Worm (Caenorhabditis elegans): Measurements from ENCODE around the gene vha-4.

Gene vha-4

ce11 chrII:7853679-7854078, 25.4 kb downstream of the vha-4 start, which contains the start of gene T09A5.5:
TSS of gene T09A5.5 (minus strand) at chrII:7853779.
- TF ChIP-seq pha-4 (tag; optimal IDR thresholded peaks at IDR 0.05) (no peak), nhr-28 (tag; optimal IDR thresholded peaks at IDR 0.05) (no peak), lsy-2 (tag; optimal IDR thresholded peaks at IDR 0.05) (no peak), lin-13 (tag; optimal IDR thresholded peaks at IDR 0.05) (no peak), ceh-83 (GFP tag; optimal IDR thresholded peaks at IDR 0.05) (no peak)

DNA sequence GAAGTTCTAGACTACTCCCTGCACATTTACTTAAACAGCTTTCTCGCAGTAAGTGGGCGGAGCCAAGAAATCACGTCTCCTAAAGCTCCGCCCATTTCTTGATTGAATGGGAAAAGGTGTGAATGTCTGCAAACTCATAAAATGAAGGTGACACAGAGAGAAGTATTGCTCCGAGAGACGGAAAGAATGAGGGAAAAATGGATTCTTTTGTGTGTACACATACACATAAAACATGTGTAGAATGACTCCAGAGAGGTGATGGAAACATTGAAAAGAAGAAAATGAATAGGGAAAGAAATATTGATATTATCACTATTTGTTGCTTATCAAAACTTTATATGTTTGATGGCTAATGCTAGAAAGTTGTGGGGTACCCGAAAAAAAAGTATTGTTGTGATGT, 27.6 kb downstream of the vha-4 start:
- TF ChIP-seq nhr-2 (tag; optimal IDR thresholded peaks at IDR 0.05): no peak
- TF ChIP-seq tbx-8 (GFP tag; optimal IDR thresholded peaks at IDR 0.05): no peak
- no peak for TF ChIP-seq elt-1 (tag; optimal IDR thresholded peaks at IDR 0.05; ENCODE audit: borderline replicate concordance, insufficient read depth)
- TF ChIP-seq unc-39 (tag; optimal IDR thresholded peaks at IDR 0.05): no peak
- TF ChIP-seq ceh-83 (GFP tag; optimal IDR thresholded peaks at IDR 0.05): no peak
- no peak for TF ChIP-seq cnd-1 (tag; optimal IDR thresholded peaks at IDR 0.05)
- TF ChIP-seq drap-1 (GFP tag; optimal IDR thresholded peaks at IDR 0.05): no peak
- TF ChIP-seq unc-62 (GFP tag; optimal IDR thresholded peaks at IDR 0.05): no peak
- TF ChIP-seq elt-3 (tag; optimal IDR thresholded peaks at IDR 0.05): no peak
- no peak for TF ChIP-seq zip-8 (tag; optimal IDR thresholded peaks at IDR 0.05)
- no peak for TF ChIP-seq mls-2 (tag; optimal IDR thresholded peaks at IDR 0.05)
- TF ChIP-seq ztf-11 (tag; optimal IDR thresholded peaks at IDR 0.05): no peak

DNA sequence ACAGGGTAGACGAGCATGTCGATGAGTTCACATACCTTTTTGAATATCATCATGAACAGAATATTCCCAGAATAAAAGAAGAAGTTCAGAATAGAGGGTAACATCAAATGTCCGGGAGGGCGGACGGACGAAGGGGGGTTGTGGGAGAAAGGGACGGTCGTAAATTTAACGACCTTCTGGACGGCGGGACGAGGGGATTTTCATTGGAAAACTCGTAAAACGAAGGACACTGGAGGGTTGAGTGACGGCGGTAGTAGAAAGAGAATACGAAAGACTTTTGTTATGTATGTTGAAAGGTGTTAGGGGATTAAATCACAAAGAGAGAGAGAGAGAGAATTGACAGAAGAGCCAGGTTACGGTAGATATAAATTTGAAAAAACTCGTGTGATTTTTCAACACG, 28.5 kb downstream of the vha-4 start:
- TF ChIP-seq ztf-11 (tag; optimal IDR thresholded peaks at IDR 0.05): no peak
- TF ChIP-seq unc-62 (GFP tag; optimal IDR thresholded peaks at IDR 0.05): peak; percentile 7

DNA sequence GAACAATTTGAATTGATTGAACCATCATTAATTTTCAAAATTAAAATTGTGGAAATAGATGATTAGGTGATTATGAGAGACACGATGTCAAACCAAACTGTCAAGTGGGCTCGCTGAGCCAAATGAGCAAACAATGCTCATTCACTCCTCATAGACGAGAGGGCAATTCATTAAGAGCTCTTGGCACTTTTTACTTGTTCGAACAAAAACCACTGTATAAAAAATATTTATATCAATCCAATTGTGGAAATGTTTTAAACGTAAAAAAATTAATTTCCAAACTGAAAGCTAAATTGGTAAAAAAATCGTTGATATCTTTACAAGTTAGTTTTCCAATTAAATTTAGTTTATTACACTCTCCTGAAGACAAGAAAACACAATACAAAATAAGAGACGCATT, 29.4 kb downstream of the vha-4 start, which contains the start of gene acr-7:
TSS of gene acr-7 (minus strand) at position 101 of the 400 bp plus-strand sequence.
- TF ChIP-seq mab-5 (tag; optimal IDR thresholded peaks at IDR 0.05) (no peak), flh-1 (GFP tag; optimal IDR thresholded peaks at IDR 0.05) (no peak), elt-3 (tag; optimal IDR thresholded peaks at IDR 0.05) (no peak), nhr-2 (tag; optimal IDR thresholded peaks at IDR 0.05) (no peak), lin-13 (tag; optimal IDR thresholded peaks at IDR 0.05) (no peak), lin-32 (GFP tag; optimal IDR thresholded peaks at IDR 0.05) (no peak), ces-1 (GFP tag; optimal IDR thresholded peaks at IDR 0.05) (no peak), zip-8 (tag; optimal IDR thresholded peaks at IDR 0.05) (no peak), bed-3 (GFP tag; optimal IDR thresholded peaks at IDR 0.05) (no peak), lsy-2 (tag; optimal IDR thresholded peaks at IDR 0.05) (no peak)

ce11 chrII:7845571-7846236, 33.4 kb downstream of the vha-4 start, which contains the start of gene T09A5.4:
TSS of gene T09A5.4 (plus strand) at chrII:7846186.
- TF ChIP-seq lsy-2 (tag; optimal IDR thresholded peaks at IDR 0.05) (no peak), lin-32 (GFP tag; optimal IDR thresholded peaks at IDR 0.05) (no peak), drap-1 (GFP tag; optimal IDR thresholded peaks at IDR 0.05) (no peak), ceh-43 (GFP tag; optimal IDR thresholded peaks at IDR 0.05) (no peak), sptf-1 (tag; optimal IDR thresholded peaks at IDR 0.05) (no peak), ces-1 (GFP tag; optimal IDR thresholded peaks at IDR 0.05) (no peak), mls-2 (tag; optimal IDR thresholded peaks at IDR 0.05) (no peak), nhr-76 (tag; optimal IDR thresholded peaks at IDR 0.05) (no peak), cnd-1 (tag; optimal IDR thresholded peaks at IDR 0.05) (no peak), nhr-237 (tag; optimal IDR thresholded peaks at IDR 0.05) (no peak), unc-39 (tag; optimal IDR thresholded peaks at IDR 0.05) (no peak), ceh-39 (tag; optimal IDR thresholded peaks at IDR 0.05) (no peak), snpc-4 (tag; optimal IDR thresholded peaks at IDR 0.05) (no peak), nhr-12 (tag; optimal IDR thresholded peaks at IDR 0.05) (no peak), sem-2 (GFP tag; optimal IDR thresholded peaks at IDR 0.05) (no peak), unc-62 (GFP tag; optimal IDR thresholded peaks at IDR 0.05) (no peak), nhr-28 (tag; optimal IDR thresholded peaks at IDR 0.05) (no peak), M03D4.4 (tag; optimal IDR thresholded peaks at IDR 0.05) (no peak), pha-4 (tag; optimal IDR thresholded peaks at IDR 0.05) (no peak)

ce11 chrII:7842053-7842452, 37.1 kb downstream of the vha-4 start, which contains the start of gene klp-3:
TSS of gene klp-3 (plus strand) at chrII:7842353.
- TF ChIP-seq lin-32 (GFP tag; optimal IDR thresholded peaks at IDR 0.05) (no peak), sem-2 (GFP tag; optimal IDR thresholded peaks at IDR 0.05) (no peak), zip-8 (tag; optimal IDR thresholded peaks at IDR 0.05) (no peak), M03D4.4 (tag; optimal IDR thresholded peaks at IDR 0.05) (no peak), lin-13 (tag; optimal IDR thresholded peaks at IDR 0.05) (no peak), unc-120 (tag; optimal IDR thresholded peaks at IDR 0.05; ENCODE audit: poor library complexity, severe bottlenecking) (no peak), mep-1 (tag; optimal IDR thresholded peaks at IDR 0.05) (no peak), sptf-1 (tag; optimal IDR thresholded peaks at IDR 0.05) (no peak), mab-5 (tag; optimal IDR thresholded peaks at IDR 0.05) (no peak), blmp-1 (tag; optimal IDR thresholded peaks at IDR 0.05) (no peak), ceh-43 (GFP tag; optimal IDR thresholded peaks at IDR 0.05) (no peak), bed-3 (GFP tag; optimal IDR thresholded peaks at IDR 0.05) (no peak), mls-2 (tag; optimal IDR thresholded peaks at IDR 0.05) (no peak), cnd-1 (tag; optimal IDR thresholded peaks at IDR 0.05) (no peak), unc-39 (tag; optimal IDR thresholded peaks at IDR 0.05) (no peak), ztf-11 (tag; optimal IDR thresholded peaks at IDR 0.05) (no peak), elt-1 (tag; optimal IDR thresholded peaks at IDR 0.05; ENCODE audit: borderline replicate concordance, insufficient read depth) (no peak), pha-4 (tag; optimal IDR thresholded peaks at IDR 0.05) (no peak), elt-3 (tag; optimal IDR thresholded peaks at IDR 0.05) (no peak)

Measured in whole organism, mixed stage, embryonic.